Worm (Caenorhabditis elegans): ENCODE data around the gene mom-1.

DNA sequence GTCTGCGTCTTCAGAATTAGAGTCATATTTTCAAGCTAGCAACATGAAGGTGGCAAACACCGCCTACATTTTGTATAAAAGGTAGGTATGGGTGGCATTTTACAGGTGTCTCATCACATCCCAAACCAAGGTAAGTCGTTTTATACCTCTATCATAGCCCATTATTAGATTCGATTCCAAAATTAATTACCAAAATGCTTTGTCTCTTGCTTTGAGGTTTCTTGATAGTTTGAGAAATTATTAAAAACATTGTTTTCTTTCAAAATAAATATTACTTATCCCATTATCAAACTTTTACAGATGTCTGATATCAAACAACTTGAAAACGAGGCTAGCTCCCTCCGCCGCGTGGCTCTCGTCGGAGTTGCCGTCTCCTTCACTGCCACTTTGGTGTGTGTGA is 33.2 kb downstream of the mom-1 start, which contains the start of gene col-168:
- TF ChIP-seq pha-4 (tag; optimal IDR thresholded peaks at IDR 0.05) (no peak), ceh-43 (GFP tag; optimal IDR thresholded peaks at IDR 0.05) (no peak), unc-62 (GFP tag; optimal IDR thresholded peaks at IDR 0.05) (no peak), flh-1 (GFP tag; optimal IDR thresholded peaks at IDR 0.05) (no peak), lsy-2 (tag; optimal IDR thresholded peaks at IDR 0.05) (no peak), mep-1 (tag; optimal IDR thresholded peaks at IDR 0.05) (no peak), unc-120 (tag; optimal IDR thresholded peaks at IDR 0.05; ENCODE audit: poor library complexity, severe bottlenecking) (no peak), ztf-11 (tag; optimal IDR thresholded peaks at IDR 0.05) (no peak), mab-5 (tag; optimal IDR thresholded peaks at IDR 0.05) (no peak), snpc-4 (tag; optimal IDR thresholded peaks at IDR 0.05) (no peak), elt-3 (tag; optimal IDR thresholded peaks at IDR 0.05) (no peak), nhr-237 (tag; optimal IDR thresholded peaks at IDR 0.05) (no peak), tbx-8 (GFP tag; optimal IDR thresholded peaks at IDR 0.05) (no peak), nhr-12 (tag; optimal IDR thresholded peaks at IDR 0.05) (no peak)
